Worm (Caenorhabditis elegans): ENCODE measurements around the gene Y54G2A.57.
A peak's percentile ranks its signal among the peaks of the same experiment; 100 is the strongest.

DNA sequence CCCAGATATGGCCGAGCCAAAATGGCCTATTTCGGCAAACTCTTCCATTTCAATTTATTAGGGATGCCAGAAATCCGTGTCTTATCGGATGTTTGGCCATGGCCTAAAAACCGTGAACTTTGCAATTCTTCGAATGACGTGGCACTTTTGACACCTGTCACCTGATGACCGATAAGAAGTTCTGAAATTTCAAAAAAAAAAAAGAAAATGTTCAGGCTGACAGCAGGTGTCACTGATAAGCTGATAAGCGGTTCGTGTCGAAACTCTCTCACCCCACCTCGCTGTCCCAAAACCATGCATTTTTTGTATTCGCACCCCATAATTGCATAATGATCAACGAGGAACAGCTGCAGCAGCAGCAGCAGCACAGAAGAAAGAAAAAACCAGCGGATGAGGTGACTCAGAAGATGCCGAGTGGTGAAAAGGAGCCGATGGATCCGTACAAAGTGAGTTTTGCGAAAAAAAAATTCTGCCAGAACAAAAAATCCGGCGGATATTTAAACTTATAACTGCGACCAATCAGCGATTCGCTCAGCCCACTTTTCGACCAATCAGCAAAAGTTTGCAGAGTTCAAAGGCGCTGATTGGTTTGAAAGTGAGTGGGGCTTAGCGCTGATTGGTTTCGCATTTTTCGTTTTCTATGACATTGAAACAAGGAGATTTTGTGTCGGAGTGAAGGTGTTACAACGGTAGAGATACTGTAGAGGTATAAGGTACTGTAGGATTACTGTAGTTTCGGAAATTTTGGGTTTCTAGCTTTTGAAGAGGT lies 42.8 kb downstream of the Y54G2A.57 start, which contains the start of the genes Y54G2A.28 and vrp-1:
- TF ChIP-seq ztf-3 (GFP tag; optimal IDR thresholded peaks at IDR 0.05), result no peak
- TF ChIP-seq hmg-1.2 (GFP tag; IDR thresholded peaks at IDR 0.05), result no peak
- no peak for TF ChIP-seq bed-2 (GFP tag; IDR thresholded peaks at IDR 0.05)
- no peak for TF ChIP-seq ceh-27 (GFP tag; optimal IDR thresholded peaks at IDR 0.05)
- no peak for TF ChIP-seq B0035.1 (tag; optimal IDR thresholded peaks at IDR 0.05)
- TF ChIP-seq snpc-3.4 (tag; optimal IDR thresholded peaks at IDR 0.05), result no peak
- TF ChIP-seq atf-7 (tag; optimal IDR thresholded peaks at IDR 0.05), result peak; percentile 76
- no peak for TF ChIP-seq ets-4 (GFP tag; optimal IDR thresholded peaks at IDR 0.05)
- no peak for TF ChIP-seq fkh-3 (tag; optimal IDR thresholded peaks at IDR 0.05)
- TF ChIP-seq hsf-1 (GFP tag; IDR thresholded peaks at IDR 0.05), result no peak
- TF ChIP-seq pbrm-1 (GFP tag; IDR thresholded peaks at IDR 0.05), result no peak

Data from whole organism, young adult.